Fruit fly (Drosophila melanogaster) whole organism, wandering third instar larva: ENCODE measurements around the gene Ufd4.

Source experiments
- Abd-B ChIP-seq: fragments of >200 bp; optimal IDR thresholded peaks from 2 replicates; lab custom pipeline; 2017; ENCODE audit warnings: missing biosample characterization, missing genetic modification characterization
- Dif ChIP-seq: fragments of 200-275, 200-300 bp; sonication (Bioruptor generic); optimal IDR thresholded peaks from 2 replicates; lab custom pipeline; 2018; ENCODE audit warnings: missing biosample characterization, missing genetic modification characterization; ENCODE audit not compliant: partially characterized antibody
- Hr78 ChIP-seq: fragments of >200 bp; optimal IDR thresholded peaks from 2 replicates; lab custom pipeline; 2017; ENCODE audit warnings: missing biosample characterization, missing genetic modification characterization
- Myc ChIP-seq: fragments of >200 bp; optimal IDR thresholded peaks from 2 replicates; lab custom pipeline; 2017
- Rel ChIP-seq, 2 experiments: fragments of 200-800 bp; sonication (Bioruptor generic) in 1 of 2; optimal IDR thresholded peaks; 2 replicates in 1 of 2; 3 replicates in 1 of 2; lab custom pipeline; 2016 to 2019; ENCODE audit warnings: mild to moderate bottlenecking in 2 of 2, missing biosample characterization in 2 of 2, missing genetic modification characterization in 2 of 2, moderate library complexity in 1 of 2
- br ChIP-seq: fragments of 200-800 bp; sonication (Bioruptor generic); optimal IDR thresholded peaks from 2 replicates; lab custom pipeline; 2016; ENCODE audit warnings: missing biosample characterization, missing genetic modification characterization
- dl ChIP-seq, 2 experiments: fragments of 175-275, 200-275 bp in 1 of 2; fragments of 200-275 bp in 1 of 2; sonication (Bioruptor generic); optimal IDR thresholded peaks; lab custom pipeline; 2018; ENCODE audit warnings: mild to moderate bottlenecking in 2 of 2, missing biosample characterization in 2 of 2, missing genetic modification characterization in 2 of 2, moderate library complexity in 2 of 2; ENCODE audit not compliant: partially characterized antibody in 2 of 2, insufficient read depth in 1 of 2
- fru ChIP-seq: fragments of 200-800 bp; sonication (Bioruptor generic); optimal IDR thresholded peaks from 3 replicates; lab custom pipeline; 2016; ENCODE audit warnings: missing biosample characterization, mild to moderate bottlenecking, missing genetic modification characterization
- h ChIP-seq: fragments of 200-800 bp; sonication (Bioruptor generic); optimal IDR thresholded peaks from 3 replicates; lab custom pipeline; 2016; ENCODE audit warnings: missing biosample characterization, mild to moderate bottlenecking, missing genetic modification characterization
- lola ChIP-seq: fragments of >200 bp; optimal IDR thresholded peaks from 2 replicates; lab custom pipeline; 2017; ENCODE audit warnings: missing biosample characterization, missing genetic modification characterization
- pan ChIP-seq: fragments of >200 bp; optimal IDR thresholded peaks from 2 replicates; lab custom pipeline; 2017
- psq ChIP-seq: fragments of 200-800 bp; sonication (Bioruptor generic); optimal IDR thresholded peaks from 3 replicates; lab custom pipeline; 2017; ENCODE audit warnings: missing biosample characterization, mild to moderate bottlenecking, missing genetic modification characterization, moderate library complexity
- usp ChIP-seq: fragments of >200 bp; optimal IDR thresholded peaks from 2 replicates; lab custom pipeline; 2017; ENCODE audit warnings: missing biosample characterization, missing genetic modification characterization

dm6 chr2L:10237725-10238446 is 54.3 kb downstream of the Ufd4 start, which contains the start of gene mthl15:
- TF ChIP-seq usp (GFP tag; lab: Kevin White, UChicago) = no peak
- no peak for TF ChIP-seq Dif (GFP tag; lab: Kevin White, UChicago)
- TF ChIP-seq lola (GFP tag; lab: Kevin White, UChicago) = no peak
- no peak for TF ChIP-seq Myc (lab: Kevin White, UChicago)
- TF ChIP-seq fru (GFP tag; lab: Kevin White, UChicago) = no peak
- TF ChIP-seq psq (GFP tag; lab: Kevin White, UChicago) = no peak
- TF ChIP-seq h = no peak
- TF ChIP-seq dl (GFP tag; optimal IDR thresholded peaks at IDR 0.05; lab: Kevin White, UChicago; ENCODE audit: insufficient read depth in 1 of 2, partially characterized antibody in 2 of 2) = no peak
- no peak for TF ChIP-seq Rel (GFP tag; optimal IDR thresholded peaks at IDR 0.05; lab: Kevin White, UChicago)
- no peak for TF ChIP-seq Rel (tag; optimal IDR thresholded peaks at IDR 0.05; lab: Kevin White, UChicago)
- no peak for TF ChIP-seq pan (lab: Kevin White, UChicago)
- no peak for TF ChIP-seq Abd-B
- no peak for TF ChIP-seq br (GFP tag; lab: Kevin White, UChicago)
- no peak for TF ChIP-seq Hr78 (GFP tag; lab: Kevin White, UChicago)
